Worm (Caenorhabditis elegans) whole organism, early embryonic: Measurements from ENCODE around the gene tbc-3.

Experiments used
- B0310.2 ChIP-seq: sonication (generic microtip); optimal IDR thresholded peaks from 2 replicates; lab custom pipeline; 2016; ENCODE audit warnings: mild to moderate bottlenecking, missing genetic modification characterization, missing compliant biosample characterization
- F13C5.2 ChIP-seq: sonication (generic microtip); optimal IDR thresholded peaks from 2 replicates; lab custom pipeline; 2017; ENCODE audit warnings: mild to moderate bottlenecking, missing genetic modification characterization, inconsistent platforms, missing compliant biosample characterization
- aly-1 ChIP-seq: sonication (generic microtip); optimal IDR thresholded peaks from 2 replicates; lab custom pipeline; 2016; ENCODE audit warnings: missing genetic modification characterization, missing compliant biosample characterization
- ama-1 ChIP-seq: fragments of 150-350 bp; optimal IDR thresholded peaks from 2 replicates; lab custom pipeline; 2014
- ceh-13 ChIP-seq: fragments of 200-800 bp; sonication (Bioruptor generic); optimal IDR thresholded peaks from 2 replicates; lab custom pipeline; 2018; ENCODE audit warnings: mild to moderate bottlenecking, missing genetic modification characterization, missing compliant biosample characterization
- ceh-36 ChIP-seq: sonication (generic microtip); optimal IDR thresholded peaks from 2 replicates; lab custom pipeline; 2016; ENCODE audit warnings: missing genetic modification characterization, inconsistent platforms, missing compliant biosample characterization
- ets-7 ChIP-seq: sonication (generic microtip); optimal IDR thresholded peaks from 2 replicates; lab custom pipeline; 2016; ENCODE audit warnings: missing genotype, missing genetic modification characterization, missing compliant biosample characterization
- flt-1 ChIP-seq: fragments of 200-800 bp; sonication (Bioruptor generic); IDR thresholded peaks from 2 replicates; pipeline ENCODE4 v1.3.6; 2022; ENCODE audit warnings: missing genetic modification characterization, missing compliant biosample characterization
- hmbx-1 ChIP-seq: sonication (generic microtip); optimal IDR thresholded peaks from 2 replicates; lab custom pipeline; 2016; ENCODE audit warnings: mild to moderate bottlenecking, missing genetic modification characterization, missing compliant biosample characterization
- hmg-4 ChIP-seq: fragments of 200-800 bp; sonication (Bioruptor generic); optimal IDR thresholded peaks from 2 replicates; lab custom pipeline; 2018; ENCODE audit warnings: mild to moderate bottlenecking, missing genetic modification characterization, missing compliant biosample characterization
- hnd-1 ChIP-seq: sonication (generic microtip); optimal IDR thresholded peaks from 2 replicates; lab custom pipeline; 2016; ENCODE audit warnings: missing genetic modification characterization, missing compliant biosample characterization
- pes-1 ChIP-seq: fragments of 200-800 bp; sonication (Bioruptor generic); IDR thresholded peaks from 2 replicates; pipeline ENCODE4 v1.3.6; 2022; ENCODE audit warnings: missing genetic modification reagents, missing genetic modification characterization, missing compliant biosample characterization
- scrt-1 ChIP-seq: fragments of 200-800 bp; sonication (Bioruptor generic); IDR thresholded peaks from 2 replicates; pipeline ENCODE4 v1.3.6; 2022; ENCODE audit warnings: missing genetic modification characterization, missing compliant biosample characterization
- sea-1 ChIP-seq: fragments of 200-800 bp; sonication (Bioruptor generic); conservative IDR thresholded peaks from 2 replicates; pipeline ENCODE4 v1.3.6; 2022; ENCODE audit warnings: missing genetic modification characterization, missing compliant biosample characterization
- tbx-11 ChIP-seq: fragments of 200-800 bp; sonication (Bioruptor generic); IDR thresholded peaks from 2 replicates; pipeline ENCODE4 v1.3.6; 2022; ENCODE audit warnings: missing genetic modification characterization, missing compliant biosample characterization
- tbx-37 ChIP-seq: fragments of 200-800 bp; sonication (Bioruptor generic); conservative IDR thresholded peaks from 2 replicates; pipeline ENCODE4 v1.3.6; 2022; ENCODE audit warnings: missing genetic modification reagents, missing genetic modification characterization, missing compliant biosample characterization
- tra-4 ChIP-seq: sonication (generic microtip); optimal IDR thresholded peaks from 2 replicates; lab custom pipeline; 2017; ENCODE audit warnings: missing genetic modification characterization, missing compliant biosample characterization

tbc-3 gene

ce11 chrIV:9898712-9899111 is at the start of gene tbc-3:
Gene tbc-3 (plus strand): TSS chrIV:9899012.
- TF ChIP-seq tra-4 (tag; lab: Kevin White, UChicago): no peak
- TF ChIP-seq ets-7 (tag; lab: Kevin White, UChicago): no peak
- TF ChIP-seq sea-1: no peak
- no peak for TF ChIP-seq hmg-4
- no peak for TF ChIP-seq ceh-36 (tag; lab: Kevin White, UChicago)
- no peak for TF ChIP-seq ceh-13
- no peak for TF ChIP-seq B0310.2 (tag; lab: Kevin White, UChicago)
- TF ChIP-seq pes-1: no peak
- TF ChIP-seq tbx-37 (GFP tag; lab: Robert Waterston, UW): no peak
- TF ChIP-seq ama-1 (lab: Kevin White, UChicago): no peak
- no peak for TF ChIP-seq hnd-1 (tag; lab: Kevin White, UChicago)
- no peak for TF ChIP-seq tbx-11 (GFP tag; lab: Robert Waterston, UW)
- TF ChIP-seq flt-1 (GFP tag; lab: Robert Waterston, UW): no peak
- TF ChIP-seq aly-1: no peak
- no peak for TF ChIP-seq scrt-1 (GFP tag; lab: Robert Waterston, UW)

- TF ChIP-seq F13C5.2 (tag; lab: Kevin White, UChicago) (no peak), tra-4 (tag; lab: Kevin White, UChicago) (no peak), tbx-11 (GFP tag; lab: Robert Waterston, UW) (no peak), flt-1 (GFP tag; lab: Robert Waterston, UW) (no peak), aly-1 (no peak), hmg-4 (no peak), pes-1 (no peak), tbx-37 (GFP tag; lab: Robert Waterston, UW) (no peak), hnd-1 (tag; lab: Kevin White, UChicago) (no peak), hmbx-1 (tag; lab: Kevin White, UChicago) (no peak), B0310.2 (tag; lab: Kevin White, UChicago) (no peak), sea-1 (no peak), ama-1 (lab: Kevin White, UChicago) (no peak), ceh-13 (no peak), scrt-1 (GFP tag; lab: Robert Waterston, UW) (no peak), ceh-36 (tag; lab: Kevin White, UChicago) (no peak), ets-7 (tag; lab: Kevin White, UChicago) (no peak)
Observed at ce11 chrIV:9849624-9850023, 49.2 kb upstream of the tbc-3 start, which contains the start of gene K07F5.8. Gene K07F5.8 (minus strand): TSS chrIV:9849724.

- TF ChIP-seq hnd-1 (tag; lab: Kevin White, UChicago) (no peak), hmbx-1 (tag; lab: Kevin White, UChicago) (no peak), B0310.2 (tag; lab: Kevin White, UChicago) (no peak), ama-1 (lab: Kevin White, UChicago) (no peak), ceh-13 (no peak), flt-1 (GFP tag; lab: Robert Waterston, UW) (no peak), hmg-4 (no peak), sea-1 (no peak), tra-4 (tag; lab: Kevin White, UChicago) (no peak), aly-1 (no peak), scrt-1 (GFP tag; lab: Robert Waterston, UW) (no peak), F13C5.2 (tag; lab: Kevin White, UChicago) (no peak), tbx-11 (GFP tag; lab: Robert Waterston, UW) (no peak), ceh-36 (tag; lab: Kevin White, UChicago) (no peak), tbx-37 (GFP tag; lab: Robert Waterston, UW) (no peak), pes-1 (no peak)
Observed at ce11 chrIV:9850931-9851330, 47.9 kb upstream of the tbc-3 start, which contains the start of gene ssp-10. Gene ssp-10 (minus strand): TSS chrIV:9851031.

ce11 chrIV:9852250-9852649 is 46.6 kb upstream of the tbc-3 start, which contains the start of gene ssq-1:
Gene ssq-1 (plus strand): TSS chrIV:9852550.
- no peak for TF ChIP-seq tra-4 (tag; lab: Kevin White, UChicago)

ce11 chrIV:9852818-9853466 is 45.9 kb upstream of the tbc-3 start:
- peak; percentile 50 for TF ChIP-seq aly-1
- TF ChIP-seq ama-1 (lab: Kevin White, UChicago): no peak
- TF ChIP-seq B0310.2 (tag; lab: Kevin White, UChicago): no peak

- TF ChIP-seq B0310.2 (tag; lab: Kevin White, UChicago) (no peak), tbx-37 (GFP tag; lab: Robert Waterston, UW) (no peak), F13C5.2 (tag; lab: Kevin White, UChicago) (no peak), flt-1 (GFP tag; lab: Robert Waterston, UW) (no peak), sea-1 (no peak), hmbx-1 (tag; lab: Kevin White, UChicago) (no peak), pes-1 (no peak), aly-1 (no peak), ceh-36 (tag; lab: Kevin White, UChicago) (no peak), tra-4 (tag; lab: Kevin White, UChicago) (no peak), ama-1 (lab: Kevin White, UChicago) (no peak), scrt-1 (GFP tag; lab: Robert Waterston, UW) (no peak), hnd-1 (tag; lab: Kevin White, UChicago) (no peak), ets-7 (tag; lab: Kevin White, UChicago) (no peak), ceh-13 (no peak), tbx-11 (GFP tag; lab: Robert Waterston, UW) (no peak), hmg-4 (no peak)
Observed at ce11 chrIV:9854952-9855351, 43.9 kb upstream of the tbc-3 start.

- no peak for TF ChIP-seq ets-7 (tag; lab: Kevin White, UChicago)
- no peak for TF ChIP-seq tra-4 (tag; lab: Kevin White, UChicago)
- no peak for TF ChIP-seq ceh-13
- TF ChIP-seq tbx-11 (GFP tag; lab: Robert Waterston, UW): no peak
- TF ChIP-seq scrt-1 (GFP tag; lab: Robert Waterston, UW): no peak
- TF ChIP-seq ama-1 (lab: Kevin White, UChicago): no peak
- no peak for TF ChIP-seq hmg-4
- TF ChIP-seq pes-1: no peak
- TF ChIP-seq aly-1: no peak
- TF ChIP-seq flt-1 (GFP tag; lab: Robert Waterston, UW): no peak
- no peak for TF ChIP-seq tbx-37 (GFP tag; lab: Robert Waterston, UW)
- no peak for TF ChIP-seq B0310.2 (tag; lab: Kevin White, UChicago)
- no peak for TF ChIP-seq hnd-1 (tag; lab: Kevin White, UChicago)
- no peak for TF ChIP-seq ceh-36 (tag; lab: Kevin White, UChicago)
Observed at ce11 chrIV:9855712-9856111, 43.1 kb upstream of the tbc-3 start, which contains the start of gene K07F5.12. Gene K07F5.12 (plus strand): TSS chrIV:9856012.
